Fruit fly (Drosophila melanogaster): Measurements from ENCODE around the gene lace.

dm6 chr2L:15491321-15492158, 7.4 kb upstream of the lace start:
- TF ChIP-seq CTCF (optimal IDR thresholded peaks at IDR 0.05) = no peak
- no peak for TF ChIP-seq CG8478 (optimal IDR thresholded peaks at IDR 0.05)
